Fruit fly (Drosophila melanogaster) Kc167 (cell line): Measurements from ENCODE around the gene CG13894.

ENCODE experiments used
- Myc ChIP-seq: fragments of >200 bp; optimal IDR thresholded peaks from 2 replicates; lab custom pipeline; 2017; ENCODE audit warnings: missing external identifiers
- Sin3A ChIP-seq: fragments of >200 bp; optimal IDR thresholded peaks from 2 replicates; lab custom pipeline; 2018; ENCODE audit warnings: missing external identifiers
- h ChIP-seq: fragments of >200 bp; optimal IDR thresholded peaks from 3 replicates; lab custom pipeline; 2018; ENCODE audit warnings: missing external identifiers
- insv ChIP-seq: fragments of >200 bp; optimal IDR thresholded peaks from 3 replicates; lab custom pipeline; 2018; ENCODE audit warnings: missing external identifiers
- psq ChIP-seq: fragments of >200 bp; optimal IDR thresholded peaks from 2 replicates; lab custom pipeline; 2017; ENCODE audit warnings: missing external identifiers
- ttk ChIP-seq: sonication (Bioruptor generic); optimal IDR thresholded peaks from 2 replicates; lab custom pipeline; 2017; ENCODE audit warnings: missing external identifiers

CG13894 gene

dm6 chr3L:738523-739356 is 39.8 kb upstream of the CG13894 start:
- no peak for TF ChIP-seq Sin3A (lab: Kevin White, UChicago)
- TF ChIP-seq Myc (lab: Kevin White, UChicago): no peak
- TF ChIP-seq ttk (lab: Kevin White, UChicago): no peak
- no peak for TF ChIP-seq psq (lab: Kevin White, UChicago)
- TF ChIP-seq insv (lab: Kevin White, UChicago): no peak
- no peak for TF ChIP-seq h

dm6 chr3L:737445-738116 is 38.6 kb upstream of the CG13894 start:
- TF ChIP-seq Myc (lab: Kevin White, UChicago) (no peak), ttk (lab: Kevin White, UChicago) (no peak), Sin3A (lab: Kevin White, UChicago) (no peak), insv (lab: Kevin White, UChicago) (no peak), psq (lab: Kevin White, UChicago) (no peak), h (no peak)

dm6 chr3L:736542-737166 is 37.7 kb upstream of the CG13894 start:
- TF ChIP-seq h: no peak

- TF ChIP-seq psq (lab: Kevin White, UChicago) (no peak), Myc (lab: Kevin White, UChicago) (no peak), h (no peak), ttk (lab: Kevin White, UChicago) (no peak), insv (lab: Kevin White, UChicago) (no peak), Sin3A (lab: Kevin White, UChicago) (no peak)
Observed at dm6 chr3L:735948-736347, 37.0 kb upstream of the CG13894 start.

- TF ChIP-seq h (no peak), psq (lab: Kevin White, UChicago) (no peak), insv (lab: Kevin White, UChicago) (no peak), Myc (lab: Kevin White, UChicago) (no peak), ttk (lab: Kevin White, UChicago) (no peak), Sin3A (lab: Kevin White, UChicago) (no peak)
Observed at dm6 chr3L:735315-735714, 36.4 kb upstream of the CG13894 start.

dm6 chr3L:733845-734697 is 35.1 kb upstream of the CG13894 start:
- TF ChIP-seq insv (lab: Kevin White, UChicago) (no peak), Myc (lab: Kevin White, UChicago) (no peak), h (no peak), psq (lab: Kevin White, UChicago) (no peak), ttk (lab: Kevin White, UChicago) (no peak), Sin3A (lab: Kevin White, UChicago) (no peak)

- TF ChIP-seq Myc (lab: Kevin White, UChicago) (no peak), Sin3A (lab: Kevin White, UChicago) (no peak)
Observed at dm6 chr3L:733174-733829, 34.4 kb upstream of the CG13894 start.

- TF ChIP-seq Myc (lab: Kevin White, UChicago) (no peak), Sin3A (lab: Kevin White, UChicago) (no peak), ttk (lab: Kevin White, UChicago) (no peak), h (no peak), insv (lab: Kevin White, UChicago) (no peak), psq (lab: Kevin White, UChicago) (no peak)
Observed at dm6 chr3L:732290-732954, 33.5 kb upstream of the CG13894 start.

dm6 chr3L:731469-731868 is 32.5 kb upstream of the CG13894 start:
- no peak for TF ChIP-seq h
- TF ChIP-seq psq (lab: Kevin White, UChicago): no peak
- no peak for TF ChIP-seq Myc (lab: Kevin White, UChicago)
- TF ChIP-seq ttk (lab: Kevin White, UChicago): no peak
- TF ChIP-seq insv (lab: Kevin White, UChicago): no peak
- TF ChIP-seq Sin3A (lab: Kevin White, UChicago): no peak

dm6 chr3L:729345-729744 is 30.4 kb upstream of the CG13894 start:
- no peak for TF ChIP-seq insv (lab: Kevin White, UChicago)
- TF ChIP-seq Myc (lab: Kevin White, UChicago): no peak
- TF ChIP-seq Sin3A (lab: Kevin White, UChicago): no peak
- TF ChIP-seq ttk (lab: Kevin White, UChicago): no peak
- TF ChIP-seq h: no peak
- TF ChIP-seq psq (lab: Kevin White, UChicago): no peak
